Fruit fly (Drosophila melanogaster) S2 (cell line): ENCODE results near the gene Nthl1.

Experiments used
- CG8478 ChIP-seq: fragments of >200 bp; optimal IDR thresholded peaks from 2 replicates; lab custom pipeline; 2018
- CTCF ChIP-seq, 2 experiments: fragments of >200 bp; optimal IDR thresholded peaks; 2 replicates each; lab custom pipeline; 2018

DNA sequence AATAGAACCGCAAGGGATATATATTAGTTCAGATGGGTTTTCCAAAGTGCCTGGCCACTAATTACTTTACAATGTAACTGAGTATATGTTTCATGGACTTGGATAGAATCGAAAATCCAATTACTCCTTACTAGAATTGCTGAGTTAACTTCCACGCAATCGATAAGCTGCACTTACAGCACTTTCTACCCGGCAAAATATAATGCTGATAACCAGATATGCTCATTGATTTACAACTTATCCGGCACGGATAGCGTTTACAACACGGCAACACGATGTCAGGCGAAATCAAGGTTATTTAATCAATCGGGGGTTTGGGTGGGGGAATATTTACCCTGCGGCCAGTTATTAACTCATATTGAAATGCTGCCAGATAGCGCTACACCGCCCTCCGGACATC is 14.1 kb downstream of the Nthl1 start:
- TF ChIP-seq CTCF (optimal IDR thresholded peaks at IDR 0.05; lab: Kevin White, UChicago): no peak
- no peak for TF ChIP-seq CG8478 (lab: Kevin White, UChicago)
